Fruit fly (Drosophila melanogaster) whole organism, embryonic: ENCODE data around the gene path.

Experiments used
- Adf1 ChIP-seq: fragments of 200-800 bp; sonication (Bioruptor generic); IDR thresholded peaks from 2 replicates; pipeline ENCODE4 v1.3.6; 2022; ENCODE audit warnings: missing biosample characterization, missing genetic modification characterization
- Aef1 ChIP-seq: fragments of 200-800 bp; sonication (Bioruptor generic); IDR thresholded peaks from 3 replicates; pipeline ENCODE4 v1.3.6; 2022; ENCODE audit warnings: missing biosample characterization, missing genetic modification characterization
- CG11696 ChIP-seq: fragments of 200-800 bp; sonication (Bioruptor generic); IDR thresholded peaks from 2 replicates; pipeline ENCODE4 v1.3.6; 2022; ENCODE audit warnings: missing biosample characterization, missing genetic modification characterization
- CG11723 ChIP-seq: fragments of 200-800 bp; sonication (Bioruptor generic); optimal IDR thresholded peaks from 2 replicates; lab custom pipeline; 2017; ENCODE audit warnings: missing biosample characterization, mild to moderate bottlenecking, missing genetic modification characterization
- CG12659 ChIP-seq: fragments of 200-800 bp; sonication (Bioruptor generic); optimal IDR thresholded peaks from 3 replicates; lab custom pipeline; 2017; ENCODE audit warnings: mild to moderate bottlenecking, missing biosample characterization, missing genetic modification reagents, missing genetic modification characterization
- CG12942 ChIP-seq: fragments of 200-800 bp; sonication (Bioruptor generic); optimal IDR thresholded peaks from 3 replicates; lab custom pipeline; 2016; ENCODE audit warnings: missing biosample characterization, missing genetic modification characterization
- CG1647 ChIP-seq: fragments of 200-800 bp; sonication (Bioruptor generic); optimal IDR thresholded peaks from 3 replicates; lab custom pipeline; 2016; ENCODE audit warnings: missing biosample characterization, missing genetic modification characterization
- CG16779 ChIP-seq: fragments of 200-800 bp; sonication (Bioruptor generic); IDR thresholded peaks from 2 replicates; pipeline ENCODE4 v1.3.6; 2022; ENCODE audit warnings: missing biosample characterization, missing genetic modification characterization
- CG16863 ChIP-seq: fragments of 200-800 bp; sonication (Bioruptor generic); optimal IDR thresholded peaks from 3 replicates; lab custom pipeline; 2016; ENCODE audit warnings: missing biosample characterization, missing genetic modification characterization
- CG17186 ChIP-seq: fragments of 200-800 bp; sonication (Bioruptor generic); optimal IDR thresholded peaks from 3 replicates; lab custom pipeline; 2017; ENCODE audit warnings: missing biosample characterization, missing genetic modification reagents, missing genetic modification characterization
- CG17385 ChIP-seq: fragments of 200-800 bp; sonication (Bioruptor generic); optimal IDR thresholded peaks from 3 replicates; lab custom pipeline; 2018; ENCODE audit warnings: missing biosample characterization, mild to moderate bottlenecking, missing genetic modification characterization
- CG2712 ChIP-seq: fragments of 200-800 bp; optimal IDR thresholded peaks from 3 replicates; lab custom pipeline; 2019; ENCODE audit warnings: missing biosample characterization, mild to moderate bottlenecking, missing genetic modification characterization, moderate library complexity
- CG33213 ChIP-seq: fragments of 200-800 bp; sonication (Bioruptor generic); optimal IDR thresholded peaks from 3 replicates; lab custom pipeline; 2016; ENCODE audit warnings: missing biosample characterization, missing genetic modification characterization
- CG3407 ChIP-seq: fragments of 200-800 bp; sonication (Bioruptor generic); optimal IDR thresholded peaks from 2 replicates; lab custom pipeline; 2018; ENCODE audit warnings: missing biosample characterization, mild to moderate bottlenecking, missing genetic modification characterization
- CG4424 ChIP-seq: fragments of 200-800 bp; sonication (Bioruptor generic); optimal IDR thresholded peaks from 3 replicates; lab custom pipeline; 2016; ENCODE audit warnings: missing biosample characterization, missing genetic modification characterization
- CG4617 ChIP-seq: fragments of 200-800 bp; sonication (Bioruptor generic); optimal IDR thresholded peaks from 3 replicates; lab custom pipeline; 2016; ENCODE audit warnings: missing biosample characterization, missing genetic modification characterization, borderline replicate concordance
- CG6683 ChIP-seq: fragments of 200-800 bp; sonication (Bioruptor generic); optimal IDR thresholded peaks from 2 replicates; lab custom pipeline; 2017; ENCODE audit warnings: missing biosample characterization, mild to moderate bottlenecking, missing genetic modification characterization, missing genetic modification reagents
- CG6765 ChIP-seq: fragments of 200-800 bp; sonication (Bioruptor generic); optimal IDR thresholded peaks from 3 replicates; lab custom pipeline; 2017; ENCODE audit warnings: missing biosample characterization, mild to moderate bottlenecking, missing genetic modification characterization
- CG7556 ChIP-seq: fragments of 200-800 bp; sonication (Bioruptor generic); optimal IDR thresholded peaks from 2 replicates; lab custom pipeline; 2017; ENCODE audit warnings: missing biosample characterization, mild to moderate bottlenecking, missing genetic modification characterization
- CG7839 ChIP-seq: fragments of 200-800 bp; sonication (Bioruptor generic); optimal IDR thresholded peaks from 3 replicates; lab custom pipeline; 2018; ENCODE audit warnings: missing biosample characterization, mild to moderate bottlenecking, missing genetic modification characterization, moderate library complexity
- CG8478 ChIP-seq: fragments of >200 bp; optimal IDR thresholded peaks from 2 replicates; lab custom pipeline; 2018
- Dad ChIP-seq: fragments of 200-800 bp; sonication (Bioruptor generic); optimal IDR thresholded peaks from 3 replicates; lab custom pipeline; 2016; ENCODE audit warnings: missing biosample characterization, missing genetic modification characterization
- Dbx ChIP-seq: fragments of 200-800 bp; sonication (Bioruptor generic); IDR thresholded peaks from 3 replicates; pipeline ENCODE4 v1.3.6; 2022; ENCODE audit warnings: missing biosample characterization, missing genetic modification characterization
- Dip3 ChIP-seq: fragments of 200-800 bp; sonication (Bioruptor generic); optimal IDR thresholded peaks from 3 replicates; lab custom pipeline; 2016; ENCODE audit warnings: missing biosample characterization, missing genetic modification characterization
- Elba2 ChIP-seq: fragments of 200-800 bp; sonication (Bioruptor generic); optimal IDR thresholded peaks from 3 replicates; lab custom pipeline; 2016; ENCODE audit warnings: missing biosample characterization, missing genetic modification characterization
- Gug ChIP-seq: fragments of 200-800 bp; sonication (Bioruptor generic); IDR thresholded peaks from 4 replicates; pipeline ENCODE4 v1.3.6; 2022; ENCODE audit warnings: missing biosample characterization, missing genetic modification characterization
- H15 ChIP-seq: fragments of 200-800 bp; sonication (Bioruptor generic); IDR thresholded peaks from 3 replicates; pipeline ENCODE4 v1.3.6; 2022; ENCODE audit warnings: missing biosample characterization, missing genetic modification characterization
- HLH3B ChIP-seq: fragments of 200-800 bp; sonication (Bioruptor generic); IDR thresholded peaks from 2 replicates; pipeline ENCODE4 v1.3.6; 2022; ENCODE audit warnings: missing biosample characterization, missing genetic modification characterization
- Hsf ChIP-seq: fragments of 200-800 bp; sonication (Bioruptor generic); optimal IDR thresholded peaks from 3 replicates; lab custom pipeline; 2016; ENCODE audit warnings: missing biosample characterization, missing genetic modification characterization
- Lim3 ChIP-seq: fragments of 200-800 bp; sonication (Bioruptor generic); IDR thresholded peaks from 2 replicates; pipeline ENCODE4 v1.3.6; 2022; ENCODE audit warnings: missing biosample characterization, missing genetic modification characterization
- Mad ChIP-seq: fragments of 200-800 bp; sonication (Bioruptor generic); optimal IDR thresholded peaks from 2 replicates; lab custom pipeline; 2016; ENCODE audit warnings: missing biosample characterization, missing genetic modification characterization
- NC2α ChIP-seq: fragments of 200-800 bp; sonication (Bioruptor generic); optimal IDR thresholded peaks from 2 replicates; lab custom pipeline; 2016; ENCODE audit warnings: missing biosample characterization, missing genetic modification characterization
- Optix ChIP-seq: fragments of 200-800 bp; sonication (Bioruptor generic); IDR thresholded peaks from 3 replicates; pipeline ENCODE4 v1.3.6; 2022; ENCODE audit warnings: missing biosample characterization, missing genetic modification characterization
- Side ChIP-seq: fragments of 200-800 bp; sonication (Bioruptor generic); optimal IDR thresholded peaks from 2 replicates; lab custom pipeline; 2016; ENCODE audit warnings: missing biosample characterization, missing genetic modification characterization
- Stat92E ChIP-seq, 3 experiments: fragments of >200 bp in 2 of 3; fragments of 200-800 bp in 1 of 3; sonication (Bioruptor generic) in 1 of 3; optimal IDR thresholded peaks; 2 replicates each; lab custom pipeline; 2017 to 2019; ENCODE audit warnings: missing biosample characterization in 3 of 3, missing genetic modification characterization in 3 of 3, mild to moderate bottlenecking in 1 of 3, moderate library complexity in 1 of 3
- Xbp1 ChIP-seq: fragments of 200-800 bp; sonication (Bioruptor generic); optimal IDR thresholded peaks from 3 replicates; lab custom pipeline; 2016; ENCODE audit warnings: missing biosample characterization, mild to moderate bottlenecking, missing genetic modification characterization
- bigmax ChIP-seq: fragments of 200-800 bp; sonication (Bioruptor generic); optimal IDR thresholded peaks from 2 replicates; lab custom pipeline; 2018; ENCODE audit warnings: missing biosample characterization, mild to moderate bottlenecking, missing genetic modification characterization
- crc ChIP-seq: fragments of 200-800 bp; sonication (Bioruptor generic); optimal IDR thresholded peaks from 2 replicates; lab custom pipeline; 2016; ENCODE audit warnings: missing biosample characterization, missing genetic modification characterization
- dm ChIP-seq: fragments of 200-800 bp; sonication (Bioruptor generic); optimal IDR thresholded peaks from 3 replicates; lab custom pipeline; 2016; ENCODE audit warnings: missing biosample characterization, missing genetic modification characterization
- dmrt11E ChIP-seq: fragments of 200-800 bp; sonication (Bioruptor generic); optimal IDR thresholded peaks from 3 replicates; lab custom pipeline; 2018; ENCODE audit warnings: missing biosample characterization, mild to moderate bottlenecking, missing genetic modification characterization, moderate library complexity
- her ChIP-seq: fragments of 200-800 bp; sonication (Bioruptor generic); optimal IDR thresholded peaks from 2 replicates; lab custom pipeline; 2016; ENCODE audit warnings: missing biosample characterization, missing genetic modification characterization
- insv ChIP-seq, 2 experiments: fragments of 200-800 bp; sonication (Bioruptor generic); optimal IDR thresholded peaks; 3 replicates each; lab custom pipeline; 2016 to 2018; ENCODE audit warnings: missing biosample characterization in 2 of 2, missing genetic modification characterization in 2 of 2
- klu ChIP-seq: fragments of 200-800 bp; sonication (Bioruptor generic); IDR thresholded peaks from 2 replicates; pipeline ENCODE4 v1.3.6; 2022; ENCODE audit warnings: missing biosample characterization, missing genetic modification characterization
- lilli ChIP-seq: fragments of 200-800 bp; sonication (Bioruptor generic); optimal IDR thresholded peaks from 3 replicates; lab custom pipeline; 2016; ENCODE audit warnings: missing biosample characterization, missing genetic modification characterization
- lmd ChIP-seq: fragments of 200-800 bp; sonication (Bioruptor generic); IDR thresholded peaks from 2 replicates; pipeline ENCODE4 v1.3.6; 2022; ENCODE audit warnings: missing biosample characterization, missing genetic modification characterization
- salm ChIP-seq: fragments of 200-800 bp; sonication (Bioruptor generic); optimal IDR thresholded peaks from 2 replicates; lab custom pipeline; 2018; ENCODE audit warnings: missing biosample characterization, mild to moderate bottlenecking, missing genetic modification characterization
- shn ChIP-seq: fragments of 200-800 bp; sonication (Bioruptor generic); optimal IDR thresholded peaks from 3 replicates; lab custom pipeline; 2016; ENCODE audit warnings: missing biosample characterization, missing genetic modification characterization
- sima ChIP-seq: fragments of 200-800 bp; sonication (Bioruptor generic); optimal IDR thresholded peaks from 2 replicates; lab custom pipeline; 2016; ENCODE audit warnings: missing biosample characterization, missing genetic modification characterization
- tna ChIP-seq: fragments of 200-800 bp; sonication (Bioruptor generic); IDR thresholded peaks from 2 replicates; pipeline ENCODE4 v1.3.6; 2022; ENCODE audit warnings: missing biosample characterization, missing genetic modification characterization; ENCODE audit not compliant: partially characterized antibody
- tup ChIP-seq: fragments of 200-800 bp; sonication (Bioruptor generic); optimal IDR thresholded peaks from 2 replicates; lab custom pipeline; 2016; ENCODE audit warnings: missing biosample characterization, mild to moderate bottlenecking, missing genetic modification characterization, moderate library complexity
- unpg ChIP-seq: fragments of 200-800 bp; sonication (Bioruptor generic); optimal IDR thresholded peaks from 3 replicates; lab custom pipeline; 2018; ENCODE audit warnings: missing biosample characterization, mild to moderate bottlenecking, missing genetic modification characterization, moderate library complexity
- vfl ChIP-seq: fragments of 200-800 bp; sonication (Bioruptor generic); optimal IDR thresholded peaks from 2 replicates; lab custom pipeline; 2016; ENCODE audit warnings: missing biosample characterization, missing genetic modification characterization

The path gene

dm6 chr3L:9476829-9477228 is 28.3 kb downstream of the path start, which contains the start of the genes Uch-L5 and Jarid2 (continued):
- no peak for TF ChIP-seq NC2α (GFP tag; lab: Kevin White, UChicago)
- TF ChIP-seq Dad (GFP tag; lab: Kevin White, UChicago) = peak; percentile 51
- TF ChIP-seq CG7839 (tag; lab: Kevin White, UChicago) = no peak
- peak; percentile 41; the same call in 1 of the 4 replicates for TF ChIP-seq Gug (GFP tag; lab: Robert Waterston, UW)
- no peak for TF ChIP-seq CG6683 (GFP tag; lab: Kevin White, UChicago)
- TF ChIP-seq Xbp1 (GFP tag; lab: Kevin White, UChicago) = peak; percentile 68
- no peak for TF ChIP-seq sima (GFP tag; lab: Kevin White, UChicago)
- peak; percentile 28 for TF ChIP-seq CG4424
- TF ChIP-seq HLH3B (GFP tag; lab: Robert Waterston, UW) = no peak
- no peak for TF ChIP-seq CG11723 (GFP tag; lab: Kevin White, UChicago)
- TF ChIP-seq crc (GFP tag; lab: Kevin White, UChicago) = peak; percentile 39
- TF ChIP-seq Dip3 (GFP tag; lab: Kevin White, UChicago) = peak; percentile 29
- TF ChIP-seq Dbx = 0 out of 3 replicates have a peak, but pooled peaks have one; percentile 17
- peak in 1 of 2 experiments; percentile 37 for TF ChIP-seq insv (GFP tag; optimal IDR thresholded peaks at IDR 0.05; lab: Kevin White, UChicago)
- peak; percentile 91 for TF ChIP-seq CG12659 (GFP tag; lab: Kevin White, UChicago)
- TF ChIP-seq CG8478 (lab: Kevin White, UChicago) = no peak
- TF ChIP-seq tup (GFP tag; lab: Kevin White, UChicago) = no peak
- no peak for TF ChIP-seq CG16779 (GFP tag; lab: Robert Waterston, UW)
- TF ChIP-seq tna (GFP tag; lab: Robert Waterston, UW) = no peak
- TF ChIP-seq CG3407 (GFP tag; lab: Kevin White, UChicago) = peak; percentile 22
- TF ChIP-seq Elba2 (GFP tag; lab: Kevin White, UChicago) = peak; percentile 11
- TF ChIP-seq H15 (GFP tag; lab: Robert Waterston, UW) = 0 out of 3 replicates have a peak, but pooled peaks have one; percentile 40
- TF ChIP-seq Aef1 = peak; percentile 42; the same call in 1 of the 3 replicates
- peak; percentile 45 for TF ChIP-seq CG6765
- TF ChIP-seq Stat92E (GFP tag; optimal IDR thresholded peaks at IDR 0.05; lab: Kevin White, UChicago) = peak in 1 of 3 experiments; percentile 42
- peak; percentile 81 for TF ChIP-seq dm (GFP tag; lab: Kevin White, UChicago)
- TF ChIP-seq vfl (GFP tag; lab: Kevin White, UChicago) = peak; percentile 63
- peak; percentile 97 for TF ChIP-seq CG4617 (GFP tag; lab: Kevin White, UChicago)
- TF ChIP-seq Mad (GFP tag; lab: Kevin White, UChicago) = peak; percentile 43
- TF ChIP-seq CG16863 (GFP tag; lab: Kevin White, UChicago) = peak; percentile 43
- TF ChIP-seq CG17385 (GFP tag; lab: Kevin White, UChicago) = peak; percentile 98
- peak; percentile 43 for TF ChIP-seq Hsf (GFP tag; lab: Kevin White, UChicago)
- TF ChIP-seq CG11696 = no peak
- TF ChIP-seq unpg (GFP tag; lab: Kevin White, UChicago) = no peak
- peak; percentile 58 for TF ChIP-seq Side (GFP tag; lab: Kevin White, UChicago)
- no peak for TF ChIP-seq salm (tag; lab: Kevin White, UChicago)
- TF ChIP-seq shn (GFP tag; lab: Kevin White, UChicago) = peak; percentile 46
- peak; percentile 72 for TF ChIP-seq lilli
- TF ChIP-seq klu (GFP tag; lab: Robert Waterston, UW) = no peak
- TF ChIP-seq CG7556 (GFP tag; lab: Kevin White, UChicago) = no peak
- no peak for TF ChIP-seq dmrt11E (tag; lab: Kevin White, UChicago)
- TF ChIP-seq bigmax (GFP tag; lab: Kevin White, UChicago) = peak; percentile 53
- TF ChIP-seq CG17186 = peak; percentile 75
- peak; percentile 60 for TF ChIP-seq Adf1 (GFP tag; lab: Robert Waterston, UW)
- TF ChIP-seq CG12942 (GFP tag; lab: Kevin White, UChicago) = peak; percentile 43
- TF ChIP-seq CG2712 = peak; percentile 61
- 0 out of 3 replicates have a peak, but pooled peaks have one; percentile 37 for TF ChIP-seq Optix (GFP tag; lab: Robert Waterston, UW)
- TF ChIP-seq CG33213 (GFP tag; lab: Kevin White, UChicago) = no peak
- peak; percentile 46 for TF ChIP-seq CG1647 (GFP tag; lab: Kevin White, UChicago)
- no peak for TF ChIP-seq Lim3 (GFP tag; lab: Robert Waterston, UW)
- no peak; the same call in 1 of the 2 replicates for TF ChIP-seq lmd
- TF ChIP-seq her = peak; percentile 79
